Fruit fly (Drosophila melanogaster) Kc167 (cell line): Measurements from ENCODE around the gene Rassf.

Source experiments
- h ChIP-seq: fragments of >200 bp; optimal IDR thresholded peaks from 3 replicates; lab custom pipeline; 2018; ENCODE audit warnings: missing external identifiers
- insv ChIP-seq: fragments of >200 bp; optimal IDR thresholded peaks from 3 replicates; lab custom pipeline; 2018; ENCODE audit warnings: missing external identifiers
- psq ChIP-seq: fragments of >200 bp; optimal IDR thresholded peaks from 2 replicates; lab custom pipeline; 2017; ENCODE audit warnings: missing external identifiers

DNA sequence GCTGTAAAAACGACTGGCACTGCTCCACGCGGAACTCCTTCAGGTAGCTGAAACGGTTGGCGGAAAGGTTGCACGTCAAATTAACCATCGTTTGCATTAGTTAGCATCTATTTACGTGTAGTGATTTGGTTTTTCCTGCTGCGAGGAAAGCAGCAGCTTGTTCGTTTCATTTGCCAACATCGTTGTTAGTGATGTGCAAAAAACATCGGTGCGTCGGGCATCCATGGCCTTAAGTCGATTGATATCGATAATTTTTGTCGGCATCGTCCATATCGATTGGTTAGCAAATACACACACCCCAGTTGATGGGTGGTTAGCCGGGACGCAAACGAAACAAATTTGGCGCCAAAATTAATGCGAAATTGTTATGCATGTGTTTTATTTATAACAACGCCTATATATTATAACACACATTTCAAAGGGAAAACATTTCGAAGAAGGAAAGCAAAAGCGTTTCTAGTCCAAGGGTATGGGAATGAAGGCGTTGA lies 40.0 kb upstream of the Rassf start, which contains the start of gene unk:
- no peak for TF ChIP-seq psq (lab: Kevin White, UChicago)
- no peak for TF ChIP-seq insv
- no peak for TF ChIP-seq h
